Worm (Caenorhabditis elegans) whole organism, L2 larva: ENCODE measurements around the gene fbxa-115.

Experiments used
- C34F6.9 ChIP-seq: fragments of 150-350 bp; optimal IDR thresholded peaks from 2 replicates; lab custom pipeline; 2014; ENCODE audit warnings: missing biosample characterization, missing genetic modification characterization
- F13H6.1 ChIP-seq: sonication (generic microtip); optimal IDR thresholded peaks from 2 replicates; lab custom pipeline; 2016; ENCODE audit warnings: missing genetic modification characterization, missing compliant biosample characterization
- R02D3.7 ChIP-seq: fragments of 150-350 bp; optimal IDR thresholded peaks from 2 replicates; lab custom pipeline; 2014; ENCODE audit warnings: missing biosample characterization, missing genetic modification characterization
- Y55F3AM.14 ChIP-seq: fragments of 200-800 bp; sonication (Bioruptor generic); optimal IDR thresholded peaks from 2 replicates; lab custom pipeline; 2018; ENCODE audit warnings: mild to moderate bottlenecking, missing genetic modification characterization, missing compliant biosample characterization
- ZK546.5 ChIP-seq: sonication (generic microtip); optimal IDR thresholded peaks from 2 replicates; lab custom pipeline; 2017; ENCODE audit warnings: missing biosample characterization, missing genetic modification characterization
- ama-1 ChIP-seq: fragments of 150-350 bp; optimal IDR thresholded peaks from 2 replicates; lab custom pipeline; 2018; ENCODE audit warnings: inconsistent platforms
- blmp-1 ChIP-seq: sonication (generic microtip); optimal IDR thresholded peaks from 2 replicates; lab custom pipeline; 2017; ENCODE audit warnings: missing genetic modification characterization, mild to moderate bottlenecking, missing compliant biosample characterization, antibody characterized with exemption, moderate library complexity; ENCODE audit not compliant: insufficient read depth
- ceh-16 ChIP-seq: fragments of 150-350 bp; optimal IDR thresholded peaks from 2 replicates; lab custom pipeline; 2014; ENCODE audit warnings: missing biosample characterization, missing genetic modification characterization
- dmd-4 ChIP-seq: sonication (generic microtip); optimal IDR thresholded peaks from 2 replicates; lab custom pipeline; 2017; ENCODE audit warnings: missing biosample characterization, missing genetic modification characterization
- egl-27 ChIP-seq: sonication (generic microtip); optimal IDR thresholded peaks from 3 replicates; lab custom pipeline; 2017; ENCODE audit warnings: missing biosample characterization, missing genetic modification reagents, missing genetic modification characterization
- elt-1 ChIP-seq: fragments of 150-350 bp; optimal IDR thresholded peaks from 2 replicates; lab custom pipeline; 2014; ENCODE audit warnings: missing biosample characterization, missing genetic modification characterization
- fos-1 ChIP-seq: fragments of 150-350 bp; optimal IDR thresholded peaks from 2 replicates; lab custom pipeline; 2014; ENCODE audit warnings: missing biosample characterization, missing genetic modification characterization
- gmeb-1 ChIP-seq: fragments of 150-350 bp; optimal IDR thresholded peaks from 2 replicates; lab custom pipeline; 2014; ENCODE audit warnings: missing biosample characterization, missing genetic modification characterization
- lin-11 ChIP-seq: fragments of 150-350 bp; sonication (generic microtip); optimal IDR thresholded peaks from 2 replicates; lab custom pipeline; 2014; ENCODE audit warnings: missing biosample characterization, missing genetic modification characterization, inconsistent platforms, mixed read lengths
- lin-39 ChIP-seq: fragments of 150-350 bp; optimal IDR thresholded peaks from 2 replicates; lab custom pipeline; 2014; ENCODE audit warnings: missing biosample characterization, missing genetic modification reagents, missing genetic modification characterization
- mab-5 ChIP-seq: fragments of 150-350 bp; optimal IDR thresholded peaks from 2 replicates; lab custom pipeline; 2014; ENCODE audit warnings: missing biosample characterization, missing genetic modification characterization
- mbf-1 ChIP-seq: sonication (generic microtip); optimal IDR thresholded peaks from 2 replicates; lab custom pipeline; 2017; ENCODE audit warnings: missing biosample characterization, missing genetic modification characterization
- mdl-1 ChIP-seq, 2 experiments: fragments of 150-350 bp in 1 of 2; sonication (generic microtip) in 1 of 2; optimal IDR thresholded peaks; 2 replicates each; lab custom pipeline; 2017; ENCODE audit warnings: missing biosample characterization in 2 of 2, missing genetic modification characterization in 2 of 2
- nhr-10 ChIP-seq: sonication (generic microtip); optimal IDR thresholded peaks from 2 replicates; lab custom pipeline; 2017; ENCODE audit warnings: missing biosample characterization, missing genetic modification characterization
- nhr-11 ChIP-seq: fragments of 150-350 bp; optimal IDR thresholded peaks from 2 replicates; lab custom pipeline; 2014; ENCODE audit warnings: missing biosample characterization, missing genetic modification characterization
- nhr-21 ChIP-seq: fragments of 150-350 bp; optimal IDR thresholded peaks from 2 replicates; lab custom pipeline; 2014; ENCODE audit warnings: missing biosample characterization, missing genetic modification characterization
- nhr-23 ChIP-seq: fragments of 150-350 bp; optimal IDR thresholded peaks from 2 replicates; lab custom pipeline; 2014; ENCODE audit warnings: missing biosample characterization, missing genetic modification reagents, missing genetic modification characterization
- nhr-237 ChIP-seq: fragments of 150-350 bp; optimal IDR thresholded peaks from 2 replicates; lab custom pipeline; 2014; ENCODE audit warnings: missing biosample characterization, missing genetic modification characterization
- nhr-6 ChIP-seq: fragments of 150-350 bp; optimal IDR thresholded peaks from 2 replicates; lab custom pipeline; 2014; ENCODE audit warnings: missing biosample characterization, missing genetic modification characterization
- skn-1 ChIP-seq: sonication (generic microtip); optimal IDR thresholded peaks from 2 replicates; lab custom pipeline; 2017; ENCODE audit warnings: missing biosample characterization, missing genetic modification characterization
- sma-9 ChIP-seq, 2 experiments: fragments of 150-350 bp in 1 of 2; sonication (generic microtip) in 1 of 2; optimal IDR thresholded peaks; 2 replicates each; lab custom pipeline; 2014 to 2016; ENCODE audit warnings: missing genetic modification characterization in 2 of 2, mild to moderate bottlenecking in 1 of 2, missing biosample characterization in 1 of 2, missing compliant biosample characterization in 1 of 2, missing genetic modification reagents in 1 of 2, moderate library complexity in 1 of 2
- snpc-4 ChIP-seq: fragments of 150-350 bp; optimal IDR thresholded peaks from 2 replicates; lab custom pipeline; 2014; ENCODE audit warnings: missing biosample characterization, missing genetic modification characterization
- unc-39 ChIP-seq: fragments of 150-350 bp; optimal IDR thresholded peaks from 2 replicates; lab custom pipeline; 2014; ENCODE audit warnings: missing biosample characterization, missing genetic modification characterization
- unc-55 ChIP-seq: fragments of 150-350 bp; sonication (generic microtip); optimal IDR thresholded peaks from 3 replicates; lab custom pipeline; 2014; ENCODE audit warnings: missing biosample characterization, missing genetic modification reagents, missing genetic modification characterization
- ztf-1 ChIP-seq: fragments of 200-800 bp; sonication (Bioruptor generic); conservative IDR thresholded peaks from 2 replicates; pipeline ENCODE4 v1.3.6; 2022; ENCODE audit warnings: missing genetic modification characterization, missing compliant biosample characterization
- ztf-11 ChIP-seq: sonication (generic microtip); optimal IDR thresholded peaks from 2 replicates; lab custom pipeline; 2017; ENCODE audit warnings: missing biosample characterization, missing genetic modification characterization
- ztf-4 ChIP-seq: fragments of 150-350 bp; optimal IDR thresholded peaks from 2 replicates; lab custom pipeline; 2014; ENCODE audit warnings: missing biosample characterization, missing genetic modification characterization

The fbxa-115 gene

DNA sequence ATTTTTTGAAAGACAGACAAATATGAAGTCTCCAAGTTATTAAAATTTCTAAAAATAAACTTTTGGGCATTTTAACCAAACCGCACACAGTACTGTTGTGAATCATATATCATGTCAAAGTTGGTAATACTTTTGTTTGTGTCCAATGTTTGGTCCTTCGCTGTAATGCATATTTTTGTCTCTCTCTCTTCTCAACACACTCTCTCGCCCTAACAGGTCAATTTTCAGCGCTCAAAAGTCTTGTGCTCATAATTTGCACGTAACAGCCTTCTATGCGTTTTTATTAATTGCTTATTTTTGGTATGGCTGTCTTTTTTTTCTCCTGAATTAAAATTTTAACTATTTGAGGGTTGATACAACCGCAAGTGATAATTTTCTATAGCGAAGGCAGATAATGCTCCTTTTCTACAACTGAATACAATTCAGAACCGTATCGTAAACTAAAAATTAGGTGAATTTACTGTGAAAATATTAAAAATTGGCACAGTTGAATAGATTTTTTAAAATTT lies 30.1 kb downstream of the fbxa-115 start:
- TF ChIP-seq R02D3.7 (tag; lab: Kevin White, UChicago) (no peak), nhr-237 (tag; lab: Kevin White, UChicago) (no peak), C34F6.9 (tag; lab: Kevin White, UChicago) (no peak), ama-1 (lab: Kevin White, UChicago) (no peak)

ce11 chrV:20158223-20158622 lies 33.7 kb downstream of the fbxa-115 start, which contains the start of gene F19B2.6:
F19B2.6 (plus strand) TSS chrV:20158523.
- no peak for TF ChIP-seq mbf-1 (tag; lab: Kevin White, UChicago)
- TF ChIP-seq ztf-11 (tag; lab: Kevin White, UChicago) = no peak
- TF ChIP-seq F13H6.1 = no peak
- no peak for TF ChIP-seq ztf-1 (GFP tag; lab: Robert Waterston, UW)
- TF ChIP-seq sma-9 (GFP tag; optimal IDR thresholded peaks at IDR 0.05; lab: Kevin White, UChicago) = no peak
- TF ChIP-seq sma-9 (tag; optimal IDR thresholded peaks at IDR 0.05; lab: Kevin White, UChicago) = no peak
- no peak for TF ChIP-seq ceh-16
- no peak for TF ChIP-seq ZK546.5
- TF ChIP-seq unc-55 (GFP tag; lab: Kevin White, UChicago) = no peak

DNA sequence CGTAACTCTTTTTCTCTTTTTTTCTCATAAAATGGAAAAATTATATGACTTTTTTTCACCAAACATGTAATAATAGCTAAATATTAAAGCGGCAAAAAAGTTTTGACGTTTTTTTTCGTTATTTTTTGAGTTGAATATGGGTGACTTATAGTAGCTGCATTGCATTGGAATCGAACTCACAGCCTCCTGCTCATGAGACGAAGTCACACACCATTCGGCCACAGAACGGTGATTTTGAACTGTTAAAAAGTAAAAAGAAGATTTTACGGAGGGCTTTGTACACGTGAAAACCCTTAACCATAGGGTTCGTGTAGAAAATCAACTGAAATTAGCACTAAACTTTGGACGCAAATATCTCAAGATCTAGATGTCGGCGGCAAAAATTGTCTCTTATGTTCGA lies 40.1 kb downstream of the fbxa-115 start:
- TF ChIP-seq ceh-16 (no peak), ztf-4 (tag; lab: Kevin White, UChicago) (no peak)

DNA sequence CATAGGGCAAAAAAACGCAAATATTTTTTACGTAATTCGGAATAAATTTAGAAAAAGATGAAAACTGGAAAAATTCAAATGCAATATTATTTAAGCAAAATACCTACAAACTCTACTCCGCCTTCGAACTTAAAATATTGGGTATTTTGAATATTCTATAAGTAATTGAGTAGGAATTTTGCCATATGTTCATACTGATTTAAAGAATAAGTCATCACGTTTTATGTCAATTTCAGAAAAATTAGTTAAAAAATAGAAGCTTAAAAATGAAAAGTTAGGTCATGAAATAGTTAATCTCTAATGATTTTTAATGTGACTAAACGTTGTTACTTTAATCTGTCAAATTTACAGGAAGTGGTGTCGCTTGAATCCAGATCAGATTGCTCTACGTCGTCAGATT lies 40.5 kb downstream of the fbxa-115 start, which contains the start of gene F19B2.7:
F19B2.7 (plus strand) TSS at position 301 of the 400 bp plus-strand sequence.
- TF ChIP-seq unc-39 (tag; lab: Kevin White, UChicago) (no peak), F13H6.1 (no peak), elt-1 (no peak), nhr-23 (tag; lab: Kevin White, UChicago) (no peak)

DNA sequence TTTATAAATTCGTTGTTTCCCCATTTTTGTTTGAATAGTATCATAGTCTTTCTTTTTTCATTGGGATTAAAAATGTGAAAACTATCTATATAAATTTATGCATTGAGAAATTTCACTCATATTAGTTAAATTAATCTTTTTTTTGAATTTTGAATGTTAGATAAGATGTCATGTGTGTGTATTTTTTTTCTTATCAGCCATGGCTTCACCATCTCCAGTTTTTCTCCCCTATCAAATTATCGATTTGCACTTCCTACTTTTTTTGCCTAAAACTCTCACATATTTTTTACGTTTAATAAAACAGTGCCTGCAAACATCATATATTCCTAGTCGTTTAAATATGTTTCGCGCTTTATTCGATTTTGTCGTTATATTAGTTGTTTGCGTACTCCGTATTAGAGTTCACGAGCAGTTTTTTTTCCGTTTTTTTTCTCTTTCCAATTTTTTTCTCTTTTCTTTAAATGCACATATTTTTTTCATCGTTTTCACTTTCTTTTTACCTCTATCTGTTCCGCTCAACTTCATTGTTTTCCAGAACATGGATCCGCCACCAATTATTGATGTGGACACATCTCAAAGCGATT lies 44.2 kb downstream of the fbxa-115 start, which contains the start of gene Y113G7A.13:
Y113G7A.13 (plus strand) TSS at position 534 of the 584 bp plus-strand sequence.
- TF ChIP-seq fos-1 (tag; lab: Kevin White, UChicago) (peak; percentile 75), lin-11 (tag; lab: Kevin White, UChicago) (no peak), gmeb-1 (peak; percentile 35)
- TF ChIP-seq, all 48 proteins: peak for 2

DNA sequence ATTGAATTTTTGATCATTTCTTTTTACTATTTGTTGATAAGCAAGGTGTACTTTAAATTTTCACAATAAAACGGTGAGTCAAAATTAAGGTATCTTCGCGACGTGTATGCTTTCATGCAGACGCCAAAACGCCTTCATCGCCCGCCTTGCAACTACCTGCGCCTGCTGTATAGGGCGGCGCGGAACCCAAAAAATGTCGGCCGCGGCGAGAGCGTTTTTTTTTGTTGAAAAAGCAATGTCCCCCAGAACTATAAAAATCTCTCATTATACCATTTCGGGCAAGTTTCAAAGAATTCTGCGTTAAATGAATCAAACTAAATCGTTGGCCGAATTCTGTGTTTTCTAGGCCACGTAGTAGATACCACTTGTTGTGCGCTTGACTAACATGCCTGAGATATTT lies 48.2 kb downstream of the fbxa-115 start:
- TF ChIP-seq lin-11 (tag; lab: Kevin White, UChicago) (no peak), blmp-1 (tag; lab: Kevin White, UChicago) (no peak), mdl-1 (tag; optimal IDR thresholded peaks at IDR 0.05; lab: Kevin White, UChicago) (no peak), nhr-11 (tag; lab: Kevin White, UChicago) (no peak), C34F6.9 (tag; lab: Kevin White, UChicago) (no peak), egl-27 (tag; lab: Kevin White, UChicago) (no peak)

- TF ChIP-seq ztf-4 (tag; lab: Kevin White, UChicago) = no peak
- TF ChIP-seq lin-11 (tag; lab: Kevin White, UChicago) = no peak
- TF ChIP-seq fos-1 (tag; lab: Kevin White, UChicago) = no peak
- no peak for TF ChIP-seq lin-39 (tag; lab: Kevin White, UChicago)
- TF ChIP-seq nhr-10 (tag; lab: Kevin White, UChicago) = no peak
- TF ChIP-seq R02D3.7 (tag; lab: Kevin White, UChicago) = no peak
- no peak for TF ChIP-seq ztf-11 (tag; lab: Kevin White, UChicago)
- TF ChIP-seq skn-1 (tag; lab: Kevin White, UChicago) = no peak
- TF ChIP-seq nhr-6 (tag; lab: Kevin White, UChicago) = no peak
- TF ChIP-seq unc-55 (GFP tag; lab: Kevin White, UChicago) = no peak
- TF ChIP-seq mab-5 (tag; lab: Kevin White, UChicago) = no peak
- TF ChIP-seq nhr-21 = no peak
- no peak for TF ChIP-seq nhr-11 (tag; lab: Kevin White, UChicago)
- no peak for TF ChIP-seq F13H6.1
- TF ChIP-seq snpc-4 (tag; lab: Kevin White, UChicago) = no peak
- TF ChIP-seq Y55F3AM.14 (GFP tag; lab: Kevin White, UChicago) = no peak
- no peak for TF ChIP-seq dmd-4 (tag; lab: Kevin White, UChicago)
- TF ChIP-seq, all 48 proteins: peak for 0
Observed at ce11 chrV:20142285-20142684, 49.7 kb downstream of the fbxa-115 start, which contains the start of gene Y113G7A.12. Y113G7A.12 (plus strand) TSS chrV:20142585.
